Fruit fly (Drosophila melanogaster) whole organism, embryonic: ENCODE results near the gene Prx2.

Experiments used
- Adf1 ChIP-seq: fragments of 200-800 bp; sonication (Bioruptor generic); IDR thresholded peaks from 2 replicates; pipeline ENCODE4 v1.3.6; 2022; ENCODE audit warnings: missing biosample characterization, missing genetic modification characterization
- Awh ChIP-seq: fragments of 200-800 bp; sonication (Bioruptor generic); IDR thresholded peaks from 2 replicates; pipeline ENCODE4, ENCODE4 v1.3.6; 2022; ENCODE audit warnings: missing biosample characterization, missing genetic modification characterization
- CG10274 ChIP-seq: fragments of 200-800 bp; sonication (Bioruptor generic); optimal IDR thresholded peaks from 3 replicates; lab custom pipeline; 2017; ENCODE audit warnings: missing biosample characterization, mild to moderate bottlenecking, missing genetic modification characterization
- CG11085 ChIP-seq: fragments of 200-800 bp; sonication (Bioruptor generic); IDR thresholded peaks from 2 replicates; pipeline ENCODE4 v1.3.6; 2022; ENCODE audit warnings: missing biosample characterization, missing genetic modification characterization
- CG11695 ChIP-seq: fragments of 200-800 bp; sonication (Bioruptor generic); IDR thresholded peaks from 3 replicates; pipeline ENCODE4 v1.3.6; 2022; ENCODE audit warnings: missing biosample characterization, missing genetic modification characterization
- CG13287 ChIP-seq: fragments of 200-800 bp; sonication (Bioruptor generic); IDR thresholded peaks from 2 replicates; pipeline ENCODE4 v1.3.6; 2022; ENCODE audit warnings: missing biosample characterization, missing genetic modification characterization; ENCODE audit not compliant: partially characterized antibody
- CG13296 ChIP-seq: fragments of 200-800 bp; sonication (Bioruptor generic); optimal IDR thresholded peaks from 3 replicates; lab custom pipeline; 2018; ENCODE audit warnings: missing biosample characterization, mild to moderate bottlenecking, missing genetic modification characterization
- CG14014 ChIP-seq: fragments of 200-800 bp; sonication (Bioruptor generic); IDR thresholded peaks from 2 replicates; pipeline ENCODE4 v1.3.6; 2022; ENCODE audit warnings: missing biosample characterization, missing genetic modification characterization
- CG15011 ChIP-seq: fragments of 200-800 bp; sonication (Bioruptor generic); optimal IDR thresholded peaks from 3 replicates; lab custom pipeline; 2018; ENCODE audit warnings: missing biosample characterization, mild to moderate bottlenecking, missing genetic modification characterization
- CG16813 ChIP-seq: fragments of 200-800 bp; sonication (Bioruptor generic); IDR thresholded peaks from 3 replicates; pipeline ENCODE4 v1.3.6; 2022; ENCODE audit warnings: missing biosample characterization, missing genetic modification characterization; ENCODE audit not compliant: partially characterized antibody
- CG18476 ChIP-seq: fragments of 200-800 bp; sonication (Bioruptor generic); optimal IDR thresholded peaks from 2 replicates; lab custom pipeline; 2016; ENCODE audit warnings: missing biosample characterization, mild to moderate bottlenecking, missing genetic modification characterization
- CG2116 ChIP-seq: fragments of 200-800 bp; sonication (Bioruptor generic); optimal IDR thresholded peaks from 3 replicates; lab custom pipeline; 2018; ENCODE audit warnings: missing biosample characterization, mild to moderate bottlenecking, missing genetic modification characterization
- CG2199 ChIP-seq: fragments of 200-800 bp; sonication (Bioruptor generic); IDR thresholded peaks from 3 replicates; pipeline ENCODE4 v1.3.6; 2022; ENCODE audit warnings: missing biosample characterization, missing genetic modification characterization
- CG2678 ChIP-seq: fragments of 200-800 bp; sonication (Bioruptor generic); optimal IDR thresholded peaks from 3 replicates; lab custom pipeline; 2019; ENCODE audit warnings: missing biosample characterization, mild to moderate bottlenecking, missing genetic modification characterization, moderate library complexity
- CG30020 ChIP-seq: fragments of 200-800 bp; optimal IDR thresholded peaks from 2 replicates; lab custom pipeline; 2019; ENCODE audit warnings: missing biosample characterization, mild to moderate bottlenecking, missing genetic modification characterization, moderate library complexity
- CG30431 ChIP-seq: fragments of 200-800 bp; sonication (Bioruptor generic); optimal IDR thresholded peaks from 2 replicates; lab custom pipeline; 2017; ENCODE audit warnings: missing biosample characterization, missing genetic modification characterization
- CG33213 ChIP-seq: fragments of 200-800 bp; sonication (Bioruptor generic); optimal IDR thresholded peaks from 3 replicates; lab custom pipeline; 2016; ENCODE audit warnings: missing biosample characterization, missing genetic modification characterization
- CG33557 ChIP-seq: fragments of 200-800 bp; sonication (Bioruptor generic); optimal IDR thresholded peaks from 2 replicates; lab custom pipeline; 2019; ENCODE audit warnings: missing biosample characterization, mild to moderate bottlenecking, missing genetic modification characterization, moderate library complexity
- CG4820 ChIP-seq: fragments of 200-800 bp; sonication (Bioruptor generic); optimal IDR thresholded peaks from 3 replicates; lab custom pipeline; 2016; ENCODE audit warnings: missing biosample characterization, missing genetic modification characterization
- CG5953 ChIP-seq: fragments of 200-800 bp; sonication (Bioruptor generic); IDR thresholded peaks from 2 replicates; pipeline ENCODE4 v1.3.6; 2022; ENCODE audit warnings: missing biosample characterization, missing genetic modification characterization
- CG6175 ChIP-seq: fragments of 200-800 bp; sonication (Bioruptor generic); IDR thresholded peaks from 3 replicates; pipeline ENCODE4 v1.3.6; 2022; ENCODE audit warnings: missing biosample characterization, missing genetic modification characterization
- CG6254 ChIP-seq: fragments of 200-800 bp; sonication (Bioruptor generic); optimal IDR thresholded peaks from 3 replicates; lab custom pipeline; 2017; ENCODE audit warnings: mild to moderate bottlenecking, missing biosample characterization, missing genetic modification reagents, missing genetic modification characterization
- CG7745 ChIP-seq: fragments of 200-800 bp; sonication (Bioruptor generic); optimal IDR thresholded peaks from 2 replicates; lab custom pipeline; 2018; ENCODE audit warnings: missing biosample characterization, mild to moderate bottlenecking, missing genetic modification characterization, moderate library complexity
- CTCF ChIP-seq: fragments of 200-800 bp; sonication (Bioruptor generic); optimal IDR thresholded peaks from 2 replicates; lab custom pipeline; 2017; ENCODE audit warnings: missing biosample characterization, mild to moderate bottlenecking, missing genetic modification characterization, moderate library complexity
- Chrac-16 ChIP-seq: fragments of 200-800 bp; sonication (Bioruptor generic); optimal IDR thresholded peaks from 3 replicates; lab custom pipeline; 2016; ENCODE audit warnings: missing biosample characterization, missing genetic modification characterization
- CkIIα-i1 ChIP-seq: fragments of 200-800 bp; sonication (Bioruptor generic); IDR thresholded peaks from 2 replicates; pipeline ENCODE4 v1.3.6; 2022; ENCODE audit warnings: missing biosample characterization, missing genetic modification characterization
- Hr3 ChIP-seq: fragments of 200-800 bp; sonication (Bioruptor generic); optimal IDR thresholded peaks from 3 replicates; lab custom pipeline; 2016; ENCODE audit warnings: missing biosample characterization, missing genetic modification characterization
- Meics ChIP-seq: fragments of 200-800 bp; sonication (Bioruptor generic); optimal IDR thresholded peaks from 2 replicates; lab custom pipeline; 2017; ENCODE audit warnings: missing biosample characterization, mild to moderate bottlenecking, missing genetic modification characterization
- Ptx1 ChIP-seq: fragments of 200-800 bp; sonication (Bioruptor generic); IDR thresholded peaks from 2 replicates; pipeline ENCODE4 v1.3.6; 2022; ENCODE audit warnings: missing biosample characterization, missing genetic modification characterization
- abd-A ChIP-seq: fragments of 200-800 bp; sonication (Bioruptor generic); optimal IDR thresholded peaks from 3 replicates; lab custom pipeline; 2019; ENCODE audit warnings: missing biosample characterization, mild to moderate bottlenecking, missing genetic modification characterization, moderate library complexity
- bcd ChIP-seq: fragments of 200-800 bp; sonication (Bioruptor generic); optimal IDR thresholded peaks from 2 replicates; lab custom pipeline; 2017; ENCODE audit warnings: missing biosample characterization, mild to moderate bottlenecking, missing genetic modification characterization
- cato ChIP-seq: fragments of 200-800 bp; sonication (Bioruptor generic); optimal IDR thresholded peaks from 2 replicates; lab custom pipeline; 2016; ENCODE audit warnings: missing biosample characterization, missing genetic modification characterization, borderline replicate concordance
- corto ChIP-seq: fragments of 200-800 bp; sonication (Bioruptor generic); optimal IDR thresholded peaks from 2 replicates; lab custom pipeline; 2016; ENCODE audit warnings: missing biosample characterization, mild to moderate bottlenecking, missing genetic modification characterization, moderate library complexity
- crol ChIP-seq: fragments of 200-800 bp; sonication (Bioruptor generic); IDR thresholded peaks from 2 replicates; pipeline ENCODE4 v1.3.6; 2022; ENCODE audit warnings: missing biosample characterization, missing genetic modification characterization
- cwo ChIP-seq: fragments of 200-800 bp; sonication (Bioruptor generic); optimal IDR thresholded peaks from 3 replicates; lab custom pipeline; 2017; ENCODE audit warnings: missing biosample characterization, missing genetic modification characterization, mild to moderate bottlenecking, moderate library complexity, missing genetic modification reagents
- dati ChIP-seq: fragments of 200-800 bp; sonication (Bioruptor generic); IDR thresholded peaks from 2 replicates; pipeline ENCODE4 v1.3.6; 2022; ENCODE audit warnings: missing biosample characterization, missing genetic modification characterization
- disco-r ChIP-seq: fragments of 200-800 bp; sonication (Bioruptor generic); optimal IDR thresholded peaks from 2 replicates; lab custom pipeline; 2016; ENCODE audit warnings: missing biosample characterization, missing genetic modification characterization
- dmrt99B ChIP-seq: fragments of 200-800 bp; sonication (Bioruptor generic); optimal IDR thresholded peaks from 2 replicates; lab custom pipeline; 2018; ENCODE audit warnings: missing biosample characterization, mild to moderate bottlenecking, missing genetic modification characterization, moderate library complexity
- emc ChIP-seq: fragments of 200-800 bp; sonication (Bioruptor generic); optimal IDR thresholded peaks from 2 replicates; lab custom pipeline; 2016; ENCODE audit warnings: missing biosample characterization, missing genetic modification characterization
- ftz-f1 ChIP-seq: fragments of 200-800 bp; sonication (Bioruptor generic); optimal IDR thresholded peaks from 2 replicates; lab custom pipeline; 2016; ENCODE audit warnings: missing biosample characterization, missing genetic modification characterization
- grau ChIP-seq: fragments of 200-800 bp; optimal IDR thresholded peaks from 3 replicates; lab custom pipeline; 2019; ENCODE audit warnings: missing biosample characterization, mild to moderate bottlenecking, missing genetic modification characterization, moderate library complexity
- gt ChIP-seq: fragments of 200-800 bp; sonication (Bioruptor generic); IDR thresholded peaks from 2 replicates; pipeline ENCODE4 v1.3.6; 2022; ENCODE audit warnings: missing biosample characterization, missing genetic modification characterization
- her ChIP-seq: fragments of 200-800 bp; sonication (Bioruptor generic); optimal IDR thresholded peaks from 2 replicates; lab custom pipeline; 2016; ENCODE audit warnings: missing biosample characterization, missing genetic modification characterization
- inv ChIP-seq: fragments of 200-800 bp; sonication (Bioruptor generic); IDR thresholded peaks from 2 replicates; pipeline ENCODE4 v1.3.6; 2022; ENCODE audit warnings: missing biosample characterization, missing genetic modification characterization; ENCODE audit not compliant: partially characterized antibody
- kay ChIP-seq: fragments of 200-800 bp; sonication (Bioruptor generic); optimal IDR thresholded peaks from 2 replicates; lab custom pipeline; 2016; ENCODE audit warnings: missing biosample characterization, missing genetic modification characterization
- lmd ChIP-seq: fragments of 200-800 bp; sonication (Bioruptor generic); IDR thresholded peaks from 2 replicates; pipeline ENCODE4 v1.3.6; 2022; ENCODE audit warnings: missing biosample characterization, missing genetic modification characterization
- mam ChIP-seq: fragments of 200-800 bp; sonication (Bioruptor generic); optimal IDR thresholded peaks from 3 replicates; lab custom pipeline; 2016; ENCODE audit warnings: missing biosample characterization, missing genetic modification characterization
- mirr ChIP-seq: fragments of 200-800 bp; sonication (Bioruptor generic); optimal IDR thresholded peaks from 3 replicates; lab custom pipeline; 2018; ENCODE audit warnings: missing biosample characterization, mild to moderate bottlenecking, missing genetic modification characterization
- pb ChIP-seq: fragments of 200-800 bp; sonication (Bioruptor generic); optimal IDR thresholded peaks from 3 replicates; lab custom pipeline; 2016; ENCODE audit warnings: missing biosample characterization, missing genetic modification characterization
- slbo ChIP-seq: fragments of 200-800 bp; sonication (Bioruptor generic); IDR thresholded peaks from 2 replicates; pipeline ENCODE4 v1.3.6; 2022; ENCODE audit warnings: missing biosample characterization, missing genetic modification characterization
- tgo ChIP-seq: fragments of 200-800 bp; sonication (Bioruptor generic); IDR thresholded peaks from 3 replicates; pipeline ENCODE4 v1.3.6; 2022; ENCODE audit warnings: missing biosample characterization, missing genetic modification characterization
- toy ChIP-seq: fragments of 200-800 bp; sonication (Bioruptor generic); IDR thresholded peaks from 2 replicates; pipeline ENCODE4 v1.3.6; 2022; ENCODE audit warnings: missing biosample characterization, missing genetic modification characterization
- ttk ChIP-seq: fragments of 200-800 bp; sonication (Bioruptor generic); IDR thresholded peaks from 2 replicates; pipeline ENCODE4 v2.1.2; 2022; ENCODE audit warnings: missing biosample characterization, missing genetic modification characterization

Gene Prx2

dm6 chrX:13376520-13376919 lies 46.9 kb downstream of the Prx2 start (continued):
- no peak for TF ChIP-seq CG13287 (GFP tag; lab: Robert Waterston, UW)
- TF ChIP-seq CG10274 (GFP tag; lab: Kevin White, UChicago), result no peak
- TF ChIP-seq CG7745 (tag; lab: Kevin White, UChicago), result no peak
- no peak for TF ChIP-seq CG16813 (GFP tag; lab: Robert Waterston, UW)
- TF ChIP-seq CG33213 (GFP tag; lab: Kevin White, UChicago), result no peak
- TF ChIP-seq emc, result no peak
- TF ChIP-seq CG14014 (GFP tag; lab: Robert Waterston, UW), result peak; percentile 16; the same call in 1 of the 2 replicates
- TF ChIP-seq CG6254, result no peak
- TF ChIP-seq CG30020 (tag; lab: Kevin White, UChicago), result no peak
- TF ChIP-seq cato (GFP tag; lab: Kevin White, UChicago), result no peak
- no peak for TF ChIP-seq CG2116 (GFP tag; lab: Kevin White, UChicago)
- no peak for TF ChIP-seq CkIIα-i1 (GFP tag; lab: Robert Waterston, UW)
- TF ChIP-seq mirr (GFP tag; lab: Kevin White, UChicago), result no peak
- no peak for TF ChIP-seq Chrac-16 (GFP tag; lab: Kevin White, UChicago)
- TF ChIP-seq ttk (GFP tag; lab: Robert Waterston, UW), result no peak
- TF ChIP-seq Awh (GFP tag; lab: Robert Waterston, UW), result no peak
- TF ChIP-seq CTCF, result no peak
- TF ChIP-seq disco-r, result no peak
- no peak for TF ChIP-seq Ptx1 (GFP tag; lab: Robert Waterston, UW)
- no peak for TF ChIP-seq dati (GFP tag; lab: Robert Waterston, UW)
- no peak for TF ChIP-seq gt (GFP tag; lab: Robert Waterston, UW)
- no peak for TF ChIP-seq bcd (GFP tag; lab: Kevin White, UChicago)
- TF ChIP-seq lmd (GFP tag; lab: Robert Waterston, UW), result peak; percentile 24; the same call in 1 of the 2 replicates
- TF ChIP-seq CG33557 (GFP tag; lab: Kevin White, UChicago), result no peak
- no peak for TF ChIP-seq her (GFP tag; lab: Kevin White, UChicago)
- no peak for TF ChIP-seq corto (GFP tag; lab: Kevin White, UChicago)
- no peak for TF ChIP-seq abd-A (tag; lab: Kevin White, UChicago)
- TF ChIP-seq grau (tag; lab: Kevin White, UChicago), result peak; percentile 31
- no peak for TF ChIP-seq CG6175
- TF ChIP-seq CG2678 (tag; lab: Kevin White, UChicago), result peak; percentile 50
- TF ChIP-seq toy (GFP tag; lab: Robert Waterston, UW), result no peak
- no peak for TF ChIP-seq Adf1 (GFP tag; lab: Robert Waterston, UW)
- 0 out of 3 replicates have a peak, but pooled peaks have one; percentile 42 for TF ChIP-seq CG11695 (GFP tag; lab: Robert Waterston, UW)
- no peak for TF ChIP-seq CG13296
- TF ChIP-seq CG2199, result no peak
- peak; percentile 29 for TF ChIP-seq mam (GFP tag; lab: Kevin White, UChicago)
- no peak for TF ChIP-seq CG18476 (GFP tag; lab: Kevin White, UChicago)
- peak; percentile 46; the same call in 1 of the 2 replicates for TF ChIP-seq slbo (GFP tag; lab: Robert Waterston, UW)
- TF ChIP-seq dmrt99B (tag; lab: Kevin White, UChicago), result no peak
- TF ChIP-seq CG30431, result no peak
- no peak for TF ChIP-seq crol
- TF ChIP-seq cwo (GFP tag; lab: Kevin White, UChicago), result peak; percentile 43
- no peak for TF ChIP-seq Hr3 (GFP tag; lab: Kevin White, UChicago)
- no peak for TF ChIP-seq CG4820 (GFP tag; lab: Kevin White, UChicago)
- TF ChIP-seq kay (GFP tag; lab: Kevin White, UChicago), result no peak
- no peak for TF ChIP-seq CG11085
- TF ChIP-seq pb (GFP tag; lab: Kevin White, UChicago), result no peak
- TF ChIP-seq inv (GFP tag; lab: Robert Waterston, UW), result no peak
- no peak for TF ChIP-seq ftz-f1
- no peak for TF ChIP-seq CG5953 (GFP tag; lab: Robert Waterston, UW)
- TF ChIP-seq CG15011, result peak; percentile 6
- TF ChIP-seq tgo, result no peak
- peak; percentile 37 for TF ChIP-seq Meics
